Fruit fly (Drosophila melanogaster): Measurements from ENCODE around the gene CG15812.

The CG15812 gene

dm6 chr3L:3127544-3127943, 32.2 kb upstream of the CG15812 start, which contains the start of gene promL (continued):
- TF ChIP-seq Spps (tag; optimal IDR thresholded peaks at IDR 0.05) (peak; percentile 14), CG6272 (GFP tag; IDR thresholded peaks at IDR 0.05) (no peak), Hr39 (optimal IDR thresholded peaks at IDR 0.05) (no peak), p53 (GFP tag; optimal IDR thresholded peaks at IDR 0.05) (peak; percentile 42), rib (GFP tag; IDR thresholded peaks at IDR 0.05) (no peak), CG17829 (tag; optimal IDR thresholded peaks at IDR 0.05) (peak; percentile 75), CG4360 (GFP tag; IDR thresholded peaks at IDR 0.05) (no peak; the same call in 1 of the 2 replicates), mld (GFP tag; IDR thresholded peaks at IDR 0.05; ENCODE audit: partially characterized antibody) (no peak), CG12071 (GFP tag; optimal IDR thresholded peaks at IDR 0.05) (peak; percentile 41), Dad (GFP tag; optimal IDR thresholded peaks at IDR 0.05) (peak; percentile 13), crol (GFP tag; IDR thresholded peaks at IDR 0.05) (no peak), zen (tag; optimal IDR thresholded peaks at IDR 0.05) (peak; percentile 12), sqz (GFP tag; optimal IDR thresholded peaks at IDR 0.05) (peak; percentile 40), NC2β (GFP tag; optimal IDR thresholded peaks at IDR 0.05) (peak; percentile 83), CG10979 (tag; optimal IDR thresholded peaks at IDR 0.05) (peak; percentile 45), CG7357 (GFP tag; IDR thresholded peaks at IDR 0.05) (no peak), TFAM (GFP tag; optimal IDR thresholded peaks at IDR 0.05) (no peak), bigmax (GFP tag; optimal IDR thresholded peaks at IDR 0.05) (peak; percentile 2), CG9727 (GFP tag; optimal IDR thresholded peaks at IDR 0.05) (peak; percentile 48), CG11247 (GFP tag; IDR thresholded peaks at IDR 0.05) (0 out of 2 replicates have a peak, but pooled peaks have one; percentile 24), CG11504 (tag; optimal IDR thresholded peaks at IDR 0.05) (peak; percentile 72), D (optimal IDR thresholded peaks at IDR 0.05) (no peak), D (GFP tag; optimal IDR thresholded peaks at IDR 0.05) (no peak), hth (optimal IDR thresholded peaks at IDR 0.05) (no peak), zen2 (GFP tag; IDR thresholded peaks at IDR 0.05; ENCODE audit: partially characterized antibody) (no peak), otp (GFP tag; IDR thresholded peaks at IDR 0.05) (no peak), CG11085 (GFP tag; IDR thresholded peaks at IDR 0.05) (no peak), CG16815 (GFP tag; optimal IDR thresholded peaks at IDR 0.05) (no peak), Nf-YA (GFP tag; IDR thresholded peaks at IDR 0.05) (no peak), emc (GFP tag; optimal IDR thresholded peaks at IDR 0.05) (peak; percentile 4), CG3281 (GFP tag; optimal IDR thresholded peaks at IDR 0.05) (peak; percentile 81), z (GFP tag; IDR thresholded peaks at IDR 0.05) (no peak), Sin3A (optimal IDR thresholded peaks at IDR 0.05) (peak; percentile 42), crc (GFP tag; optimal IDR thresholded peaks at IDR 0.05) (no peak), Adf1 (GFP tag; IDR thresholded peaks at IDR 0.05) (no peak; the same call in 1 of the 2 replicates), nerfin-2 (GFP tag; IDR thresholded peaks at IDR 0.05; ENCODE audit: partially characterized antibody) (no peak), CG1647 (GFP tag; optimal IDR thresholded peaks at IDR 0.05) (no peak), CG30431 (GFP tag; optimal IDR thresholded peaks at IDR 0.05) (no peak), nau (GFP tag; optimal IDR thresholded peaks at IDR 0.05) (peak; percentile 69), CG18619 (GFP tag; optimal IDR thresholded peaks at IDR 0.05) (peak; percentile 64), jumu (GFP tag; optimal IDR thresholded peaks at IDR 0.05) (peak; percentile 16), CG10654 (GFP tag; optimal IDR thresholded peaks at IDR 0.05) (no peak), ATbp (GFP tag; optimal IDR thresholded peaks at IDR 0.05) (peak; percentile 55), CG3847 (GFP tag; IDR thresholded peaks at IDR 0.05) (0 out of 2 replicates have a peak, but pooled peaks have one; percentile 28), tna (GFP tag; IDR thresholded peaks at IDR 0.05; ENCODE audit: partially characterized antibody) (no peak), sr (GFP tag; IDR thresholded peaks at IDR 0.05) (no peak), zfh1 (GFP tag; IDR thresholded peaks at IDR 0.05) (peak; percentile 64; the same call in 2 of the 3 replicates), CG3163 (GFP tag; optimal IDR thresholded peaks at IDR 0.05) (no peak), CG4424 (GFP tag; optimal IDR thresholded peaks at IDR 0.05) (peak; percentile 37), tin (GFP tag; optimal IDR thresholded peaks at IDR 0.05) (peak; percentile 9), jigr1 (GFP tag; IDR thresholded peaks at IDR 0.05) (no peak), Asciz (GFP tag; optimal IDR thresholded peaks at IDR 0.05) (peak; percentile 50)
